Worm (Caenorhabditis elegans) whole organism, L4 larva: ENCODE results near the gene srw-122.

Experiments used
- ces-1 ChIP-seq: fragments of 150-350 bp; sonication (generic microtip); optimal IDR thresholded peaks from 4 replicates; lab custom pipeline; 2014; ENCODE audit warnings: missing biosample characterization, missing genetic modification reagents, missing genetic modification characterization
- dpl-1 ChIP-seq: fragments of 150-350 bp; optimal IDR thresholded peaks from 2 replicates; lab custom pipeline; 2014; ENCODE audit warnings: missing biosample characterization, missing genetic modification reagents, missing genetic modification characterization
- nhr-10 ChIP-seq: fragments of 150-350 bp; optimal IDR thresholded peaks from 2 replicates; lab custom pipeline; 2014; ENCODE audit warnings: missing biosample characterization, missing genetic modification characterization
- nhr-77 ChIP-seq: fragments of 150-350 bp; optimal IDR thresholded peaks from 2 replicates; lab custom pipeline; 2014; ENCODE audit warnings: missing biosample characterization, missing genetic modification characterization
- pha-4 ChIP-seq, 2 experiments: fragments of 150-350 bp in 1 of 2; fragments of 200-800 bp in 1 of 2; sonication (Bioruptor generic) in 1 of 2; IDR thresholded peaks in 1 of 2; optimal IDR thresholded peaks in 1 of 2; 2 replicates each; pipeline versions ENCODE4 v1.3.6 to Lab custom; 2014 to 2022; ENCODE audit warnings: missing genetic modification characterization in 2 of 2, missing genetic modification reagents in 2 of 2, missing biosample characterization in 1 of 2, missing compliant biosample characterization in 1 of 2
- rbr-2 ChIP-seq: sonication (generic microtip); optimal IDR thresholded peaks from 2 replicates; lab custom pipeline; 2016; ENCODE audit warnings: missing genotype, missing genetic modification characterization, missing compliant biosample characterization
- snpc-4 ChIP-seq: fragments of 150-350 bp; optimal IDR thresholded peaks from 2 replicates; lab custom pipeline; 2014; ENCODE audit warnings: missing biosample characterization, missing genetic modification characterization
- unc-62 ChIP-seq, 3 experiments: fragments of 150-350 bp in 1 of 3; sonication (generic microtip); optimal IDR thresholded peaks in 2 of 3; peaks in 1 of 3; 1 replicate in 1 of 3; 2 replicates in 2 of 3; lab custom pipeline; 2014 to 2017; ENCODE audit warnings: missing biosample characterization in 3 of 3, missing genetic modification characterization in 3 of 3, missing genetic modification reagents in 3 of 3, missing genotype in 1 of 3

DNA sequence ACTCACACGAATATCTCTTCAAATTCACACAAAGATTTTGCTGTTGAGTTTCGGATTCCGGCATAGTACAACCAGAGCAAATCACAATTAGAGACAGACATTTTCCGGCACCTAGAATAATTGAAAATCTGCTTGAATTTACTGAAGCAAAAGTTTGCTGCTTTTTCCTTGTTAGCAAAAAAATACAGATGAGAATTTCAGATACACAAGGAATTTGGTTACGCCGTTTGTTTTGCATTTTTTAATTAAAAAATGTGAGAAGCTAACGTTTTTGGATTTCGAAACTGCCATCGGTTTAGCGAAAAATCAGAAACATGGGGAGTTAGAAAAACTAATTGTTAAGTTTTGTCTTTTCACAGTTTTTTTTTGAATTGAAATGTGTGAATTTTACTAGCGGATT, 28.0 kb upstream of the srw-122 start, which contains the start of gene srw-118:
- TF ChIP-seq pha-4 (GFP tag; IDR thresholded peaks at IDR 0.05; lab: Robert Waterston, UW) (no peak), pha-4 (tag; optimal IDR thresholded peaks at IDR 0.05; lab: Kevin White, UChicago) (no peak), dpl-1 (no peak), nhr-77 (tag; lab: Kevin White, UChicago) (no peak), unc-62 (GFP tag; optimal IDR thresholded peaks at IDR 0.05 in 1 of 2; lab: Kevin White, UChicago) (no peak), unc-62 (tag; optimal IDR thresholded peaks at IDR 0.05; lab: Kevin White, UChicago) (no peak), rbr-2 (no peak), snpc-4 (tag; lab: Kevin White, UChicago) (no peak), ces-1 (GFP tag; lab: Kevin White, UChicago) (no peak), nhr-10 (tag; lab: Kevin White, UChicago) (no peak)
